Fruit fly (Drosophila melanogaster): Measurements from ENCODE around the gene CG15169.

The CG15169 gene

DNA sequence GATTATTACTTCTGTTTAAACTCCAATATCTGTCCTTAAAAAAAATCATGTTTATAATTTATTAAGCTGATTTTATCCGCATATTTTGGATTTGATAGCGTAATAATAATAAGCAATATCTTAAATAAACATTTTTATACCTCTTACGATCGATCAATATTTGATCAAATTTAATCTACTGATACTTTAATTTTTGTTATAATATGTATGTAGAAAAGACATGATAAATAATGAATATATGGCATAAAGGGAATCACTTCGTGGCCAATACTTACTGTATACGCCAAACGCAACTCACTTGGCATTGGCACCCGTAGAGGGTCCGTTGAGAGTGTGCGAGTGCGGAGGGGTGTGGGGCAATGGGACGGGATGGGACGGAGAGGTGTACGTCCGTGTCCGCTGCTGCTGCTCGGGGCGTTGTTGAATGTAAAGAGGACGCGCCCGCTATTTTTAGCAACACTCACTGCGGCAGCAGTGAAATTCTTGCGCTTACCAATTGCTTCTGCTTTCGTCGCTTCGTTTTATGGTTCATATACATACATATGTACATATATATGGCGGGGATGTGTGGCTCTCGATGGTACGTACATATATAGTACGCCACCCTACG is 45.4 kb downstream of the CG15169 start (continued):
- TF ChIP-seq E2f2 (GFP tag; IDR thresholded peaks at IDR 0.05) (no peak), CG2202 (tag; optimal IDR thresholded peaks at IDR 0.05) (no peak), Ssrp (tag; optimal IDR thresholded peaks at IDR 0.05) (no peak), MESR4 (GFP tag; optimal IDR thresholded peaks at IDR 0.05) (no peak), Med (GFP tag) (peak; percentile 48), CoRest (tag; optimal IDR thresholded peaks at IDR 0.05) (peak; percentile 49), NFAT (GFP tag; IDR thresholded peaks at IDR 0.05) (0 out of 2 replicates have a peak, but pooled peaks have one; percentile 14), sisA (GFP tag; IDR thresholded peaks at IDR 0.05) (no peak), Gsc (GFP tag; IDR thresholded peaks at IDR 0.05) (no peak), Optix (GFP tag; IDR thresholded peaks at IDR 0.05) (no peak), Nf-YC (tag; optimal IDR thresholded peaks at IDR 0.05) (no peak), cad (GFP tag; optimal IDR thresholded peaks at IDR 0.05) (peak; percentile 1), hbn (GFP tag; IDR thresholded peaks at IDR 0.05; ENCODE audit: partially characterized antibody) (no peak), CG13424 (tag; optimal IDR thresholded peaks at IDR 0.05) (peak; percentile 11), knrl (GFP tag; IDR thresholded peaks at IDR 0.05; ENCODE audit: partially characterized antibody) (no peak), CG15073 (GFP tag; optimal IDR thresholded peaks at IDR 0.05) (no peak), CG17912 (GFP tag; optimal IDR thresholded peaks at IDR 0.05) (no peak), CG5953 (GFP tag; IDR thresholded peaks at IDR 0.05) (no peak), Hsf (GFP tag; optimal IDR thresholded peaks at IDR 0.05) (no peak), CG31365 (tag; optimal IDR thresholded peaks at IDR 0.05) (no peak), bigmax (GFP tag; optimal IDR thresholded peaks at IDR 0.05) (no peak), sd (tag; optimal IDR thresholded peaks at IDR 0.05) (peak; percentile 70), CG11398 (GFP tag; optimal IDR thresholded peaks at IDR 0.05) (no peak), sens (GFP tag) (peak; percentile 81), CG6272 (GFP tag; IDR thresholded peaks at IDR 0.05) (no peak), CG15479 (GFP tag; optimal IDR thresholded peaks at IDR 0.05) (no peak), CG3847 (GFP tag; IDR thresholded peaks at IDR 0.05) (no peak), CG30403 (GFP tag; optimal IDR thresholded peaks at IDR 0.05) (peak; percentile 41), luna (GFP tag; optimal IDR thresholded peaks at IDR 0.05) (no peak), wdn (GFP tag; IDR thresholded peaks at IDR 0.05) (no peak), Taf1 (GFP tag; IDR thresholded peaks at IDR 0.05) (no peak; the same call in 1 of the 2 replicates), CG13624 (GFP tag; optimal IDR thresholded peaks at IDR 0.05) (no peak), Six4 (GFP tag; optimal IDR thresholded peaks at IDR 0.05) (no peak), twi (tag; optimal IDR thresholded peaks at IDR 0.05) (no peak), CG17612 (GFP tag; IDR thresholded peaks at IDR 0.05) (no peak), Chrac-16 (GFP tag; optimal IDR thresholded peaks at IDR 0.05) (no peak), Adf1 (GFP tag; IDR thresholded peaks at IDR 0.05) (no peak; the same call in 1 of the 2 replicates), sim (GFP tag; IDR thresholded peaks at IDR 0.05) (no peak), dati (GFP tag; IDR thresholded peaks at IDR 0.05) (no peak), row (GFP tag; IDR thresholded peaks at IDR 0.05) (peak; percentile 33; the same call in 1 of the 3 replicates), Sox102F (GFP tag; optimal IDR thresholded peaks at IDR 0.05) (peak; percentile 34), Asciz (GFP tag; optimal IDR thresholded peaks at IDR 0.05) (no peak), dpn (GFP tag; optimal IDR thresholded peaks at IDR 0.05) (peak in 1 of 2 experiments; percentile 8), sug (tag; optimal IDR thresholded peaks at IDR 0.05) (no peak), dimm (GFP tag; IDR thresholded peaks at IDR 0.05) (no peak), CG7839 (tag; optimal IDR thresholded peaks at IDR 0.05) (peak; percentile 25), CG2678 (tag; optimal IDR thresholded peaks at IDR 0.05) (peak; percentile 58), ap (GFP tag; IDR thresholded peaks at IDR 0.05) (no peak), fd102C (GFP tag; optimal IDR thresholded peaks at IDR 0.05) (no peak), bab2 (GFP tag; optimal IDR thresholded peaks at IDR 0.05) (no peak), Dbx (GFP tag; IDR thresholded peaks at IDR 0.05) (peak; percentile 39; the same call in 1 of the 3 replicates), maf-S (GFP tag; optimal IDR thresholded peaks at IDR 0.05) (no peak)

Measured in whole organism, embryonic.